Worm (Caenorhabditis elegans): Measurements from ENCODE around the gene C18A3.7.
"Not testable (repeated sequence)": the region's sequence is repeated elsewhere in the genome, so short reads cannot be mapped to it uniquely, and the experiment has no call there.

ce11 chrII:5692919-5693318, 37.3 kb downstream of the C18A3.7 start:
- not testable (repeated sequence) for TF ChIP-seq F22D6.2 (tag; optimal IDR thresholded peaks at IDR 0.05); rcor-1 (GFP tag; IDR thresholded peaks at IDR 0.05); T26A5.8 (tag; optimal IDR thresholded peaks at IDR 0.05); egrh-3 (GFP tag; IDR thresholded peaks at IDR 0.05); F49E8.2 (tag; optimal IDR thresholded peaks at IDR 0.05; ENCODE audit: insufficient read depth); madf-3 (GFP tag; IDR thresholded peaks at IDR 0.05); nhr-120 (GFP tag; IDR thresholded peaks at IDR 0.05); akir-1 (GFP tag; optimal IDR thresholded peaks at IDR 0.05); unc-130 (GFP tag; optimal IDR thresholded peaks at IDR 0.05); Y56A3A.18 (GFP tag; IDR thresholded peaks at IDR 0.05)

Data from whole organism, young adult.